Fruit fly (Drosophila melanogaster): ENCODE measurements around the gene Flacc.

Flacc gene

DNA sequence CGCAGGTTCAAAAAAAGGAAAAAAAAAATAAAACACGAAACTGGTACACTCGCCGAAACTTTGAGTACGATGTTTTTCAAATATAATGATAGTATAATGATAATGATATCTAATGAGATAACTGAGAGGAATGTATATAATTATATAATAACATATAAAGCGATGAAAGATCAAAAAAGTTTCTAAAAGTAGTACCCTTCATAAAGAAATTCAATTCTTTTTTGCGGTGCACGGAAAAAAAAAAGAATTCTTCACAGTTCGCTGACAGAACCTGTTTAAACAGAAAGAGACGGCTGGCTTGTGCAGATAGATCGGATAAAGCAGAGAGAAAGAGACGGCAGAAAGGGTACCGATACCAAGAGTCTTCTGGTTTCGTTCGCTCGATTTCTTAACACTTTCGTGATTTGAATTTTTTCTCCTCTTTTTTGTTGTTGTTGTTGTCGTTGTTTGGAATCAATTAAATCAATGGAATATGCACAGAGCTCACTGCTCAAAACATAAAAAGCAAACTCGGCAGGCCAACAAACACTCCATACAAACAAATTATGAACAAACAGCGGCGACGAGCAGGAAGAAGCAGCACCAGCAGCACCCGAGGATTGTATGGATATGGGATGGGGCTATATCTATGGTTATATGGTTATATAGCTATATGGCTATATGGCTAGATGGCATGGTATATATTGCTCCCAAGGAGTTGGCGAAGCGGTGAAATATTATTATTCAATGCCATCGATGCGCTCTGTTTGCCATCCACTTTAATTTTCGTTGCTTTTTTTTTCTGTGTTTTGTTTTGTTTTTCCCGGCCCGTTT is 44.9 kb upstream of the Flacc start (continued):
- TF ChIP-seq YL-1 (GFP tag; optimal IDR thresholded peaks at IDR 0.05) (no peak), Rx (GFP tag; IDR thresholded peaks at IDR 0.05) (no peak), CG33557 (GFP tag; optimal IDR thresholded peaks at IDR 0.05) (peak; percentile 57), H15 (GFP tag; IDR thresholded peaks at IDR 0.05) (no peak), az2 (GFP tag; optimal IDR thresholded peaks at IDR 0.05) (peak; percentile 65), CG7786 (GFP tag; optimal IDR thresholded peaks at IDR 0.05) (no peak), toy (GFP tag; IDR thresholded peaks at IDR 0.05) (no peak), CoRest (tag; optimal IDR thresholded peaks at IDR 0.05) (peak; percentile 81), NfI (GFP tag; optimal IDR thresholded peaks at IDR 0.05) (peak; percentile 21), CG6175 (GFP tag; IDR thresholded peaks at IDR 0.05) (no peak), CG11723 (GFP tag; optimal IDR thresholded peaks at IDR 0.05) (no peak), Sox102F (GFP tag; optimal IDR thresholded peaks at IDR 0.05) (peak; percentile 53), amos (GFP tag; IDR thresholded peaks at IDR 0.05; ENCODE audit: partially characterized antibody) (no peak), CG15696 (tag; optimal IDR thresholded peaks at IDR 0.05) (peak; percentile 59), hb (GFP tag; IDR thresholded peaks at IDR 0.05; ENCODE audit: partially characterized antibody) (no peak), ewg (GFP tag; optimal IDR thresholded peaks at IDR 0.05) (peak; percentile 27), CG9215 (GFP tag; IDR thresholded peaks at IDR 0.05) (no peak), Med (GFP tag) (peak; percentile 59), sug (tag; optimal IDR thresholded peaks at IDR 0.05) (no peak), CG12104 (GFP tag; optimal IDR thresholded peaks at IDR 0.05) (no peak), CG3726 (GFP tag; IDR thresholded peaks at IDR 0.05) (peak; percentile 44; the same call in 1 of the 3 replicates), pho (GFP tag; optimal IDR thresholded peaks at IDR 0.05) (no peak), gsb (GFP tag; IDR thresholded peaks at IDR 0.05) (no peak), klu (GFP tag; IDR thresholded peaks at IDR 0.05) (no peak; the same call in 1 of the 2 replicates), lab (GFP tag; optimal IDR thresholded peaks at IDR 0.05) (peak; percentile 16), CG10366 (GFP tag; IDR thresholded peaks at IDR 0.05) (peak; percentile 39), CG15073 (GFP tag; optimal IDR thresholded peaks at IDR 0.05) (no peak), rib (GFP tag; IDR thresholded peaks at IDR 0.05) (no peak), CG42726 (GFP tag; IDR thresholded peaks at IDR 0.05; ENCODE audit: partially characterized antibody) (no peak), CG17612 (GFP tag; IDR thresholded peaks at IDR 0.05) (no peak), jumu (GFP tag; optimal IDR thresholded peaks at IDR 0.05) (no peak), CG34376 (GFP tag; optimal IDR thresholded peaks at IDR 0.05) (no peak), abd-A (tag; optimal IDR thresholded peaks at IDR 0.05) (no peak), emc (GFP tag; optimal IDR thresholded peaks at IDR 0.05) (no peak), sens-2 (GFP tag; IDR thresholded peaks at IDR 0.05) (0 out of 2 replicates have a peak, but pooled peaks have one; percentile 16), CG7372 (GFP tag; IDR thresholded peaks at IDR 0.05) (no peak), ap (GFP tag; IDR thresholded peaks at IDR 0.05) (no peak), CG3847 (GFP tag; IDR thresholded peaks at IDR 0.05) (peak; percentile 64), CG17385 (GFP tag; optimal IDR thresholded peaks at IDR 0.05) (peak; percentile 42), CG1602 (GFP tag; optimal IDR thresholded peaks at IDR 0.05) (peak; percentile 67), D (optimal IDR thresholded peaks at IDR 0.05) (no peak), D (GFP tag; optimal IDR thresholded peaks at IDR 0.05) (peak; percentile 25), eyg (GFP tag; optimal IDR thresholded peaks at IDR 0.05) (no peak), CG13296 (GFP tag; optimal IDR thresholded peaks at IDR 0.05) (no peak), crp (GFP tag; optimal IDR thresholded peaks at IDR 0.05) (no peak), zen (tag; optimal IDR thresholded peaks at IDR 0.05) (no peak), CG8359 (GFP tag; optimal IDR thresholded peaks at IDR 0.05; ENCODE audit: borderline replicate concordance) (no peak), Sry-δ (GFP tag; optimal IDR thresholded peaks at IDR 0.05) (no peak), croc (GFP tag; conservative IDR thresholded peaks at IDR 0.05) (peak; percentile 46; the same call in 1 of the 3 replicates)
